Worm (Caenorhabditis elegans): ENCODE results near the gene mam-1.

- TF ChIP-seq lsl-1 (GFP tag; optimal IDR thresholded peaks at IDR 0.05) (no peak), Y67H2A.10 (GFP tag; conservative IDR thresholded peaks at IDR 0.05) (no peak), cebp-2 (GFP tag; IDR thresholded peaks at IDR 0.05) (no peak), F55B11.4 (tag; optimal IDR thresholded peaks at IDR 0.05; ENCODE audit: borderline replicate concordance, insufficient read depth) (no peak), Y53G8AR.9 (GFP tag; conservative IDR thresholded peaks at IDR 0.05) (no peak), hsf-1 (GFP tag; IDR thresholded peaks at IDR 0.05) (no peak)
These were observed 24.8 kb upstream of the mam-1 start, which contains the start of gene F35H12.6 for ce11 chrX:912990-913389.

Measured in whole organism, young adult.